Worm (Caenorhabditis elegans): ENCODE measurements around the gene K11D12.11.

DNA sequence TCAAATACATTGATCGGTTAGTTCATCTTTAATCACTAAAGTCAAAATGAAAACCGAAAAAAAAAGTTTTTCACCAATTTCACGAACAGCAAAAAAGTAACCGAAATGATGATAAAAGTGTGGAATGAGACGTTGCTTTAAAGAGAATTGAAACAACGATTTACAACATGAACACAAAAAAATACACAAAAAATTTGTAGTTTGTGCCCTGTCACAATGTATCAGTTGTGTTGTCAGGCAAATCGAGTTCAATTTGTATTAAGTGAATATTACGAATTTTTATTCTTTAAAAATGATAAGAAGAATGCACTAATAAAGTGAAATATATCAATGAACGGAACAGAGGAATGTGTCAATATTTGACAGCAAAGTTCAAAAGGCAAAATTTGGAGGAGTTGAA, 7.6 kb downstream of the K11D12.11 start:
- TF ChIP-seq unc-39 (tag; optimal IDR thresholded peaks at IDR 0.05) (no peak), egl-27 (tag; optimal IDR thresholded peaks at IDR 0.05) (no peak), nhr-25 (tag; optimal IDR thresholded peaks at IDR 0.05) (no peak), dmd-4 (tag; optimal IDR thresholded peaks at IDR 0.05) (no peak), snpc-4 (tag; optimal IDR thresholded peaks at IDR 0.05) (no peak), mbf-1 (tag; optimal IDR thresholded peaks at IDR 0.05) (no peak), lin-13 (GFP tag; optimal IDR thresholded peaks at IDR 0.05) (no peak), ztf-11 (tag; optimal IDR thresholded peaks at IDR 0.05) (no peak)
